Worm (Caenorhabditis elegans) whole organism, young adult: ENCODE data around the gene glb-15.

Experiments
- B0035.1 ChIP-seq: sonication (generic microtip); optimal IDR thresholded peaks from 2 replicates; lab custom pipeline; 2016; ENCODE audit warnings: missing genetic modification characterization, mild to moderate bottlenecking, missing compliant biosample characterization, missing genotype, missing genetic modification reagents
- B0336.3 ChIP-seq: fragments of 200-800 bp; sonication (Bioruptor generic); IDR thresholded peaks from 2 replicates; pipeline ENCODE4 v1.3.6; 2022; ENCODE audit warnings: missing genetic modification characterization, missing compliant biosample characterization
- C17E4.6 ChIP-seq: fragments of 200-800 bp; sonication (Bioruptor generic); IDR thresholded peaks from 2 replicates; pipeline ENCODE4 v1.3.6; 2022; ENCODE audit warnings: missing genetic modification reagents, missing genetic modification characterization, missing compliant biosample characterization
- D2030.7 ChIP-seq: fragments of 200-800 bp; sonication (Bioruptor generic); IDR thresholded peaks from 2 replicates; pipeline ENCODE4 v1.3.6; 2022; ENCODE audit warnings: missing genetic modification reagents, missing genetic modification characterization, missing compliant biosample characterization
- F23B12.7 ChIP-seq: sonication (generic microtip); optimal IDR thresholded peaks from 2 replicates; lab custom pipeline; 2017; ENCODE audit warnings: missing genetic modification characterization, mild to moderate bottlenecking, missing compliant biosample characterization, antibody characterized with exemption, moderate library complexity; ENCODE audit not compliant: insufficient read depth
- F37B4.10 ChIP-seq: fragments of 200-800 bp; sonication (Bioruptor generic); IDR thresholded peaks from 2 replicates; pipeline ENCODE4 v1.3.6; 2022; ENCODE audit warnings: missing genetic modification characterization, missing compliant biosample characterization
- F57A8.1 ChIP-seq: fragments of 200-800 bp; sonication (Bioruptor generic); optimal IDR thresholded peaks from 2 replicates; lab custom pipeline; 2018; ENCODE audit warnings: mild to moderate bottlenecking, missing genetic modification characterization, moderate library complexity, missing compliant biosample characterization
- K12H6.12 ChIP-seq: fragments of 200-800 bp; sonication (Bioruptor generic); optimal IDR thresholded peaks from 2 replicates; lab custom pipeline; 2018; ENCODE audit warnings: mild to moderate bottlenecking, missing genetic modification characterization, missing compliant biosample characterization
- Y53G8AR.9 ChIP-seq: fragments of 200-800 bp; sonication (Bioruptor generic); conservative IDR thresholded peaks from 2 replicates; pipeline ENCODE4 v1.3.6; 2022; ENCODE audit warnings: missing genetic modification reagents, missing genetic modification characterization, missing compliant biosample characterization
- Y67H2A.10 ChIP-seq: fragments of 200-800 bp; sonication (Bioruptor generic); conservative IDR thresholded peaks from 2 replicates; pipeline ENCODE4 v1.3.6; 2022; ENCODE audit warnings: missing genetic modification reagents, missing genetic modification characterization, missing compliant biosample characterization
- Y79H2A.3 ChIP-seq: fragments of 200-800 bp; sonication (Bioruptor generic); conservative IDR thresholded peaks from 2 replicates; pipeline ENCODE4 v1.3.6; 2022; ENCODE audit warnings: missing genetic modification reagents, missing genetic modification characterization, missing compliant biosample characterization
- akir-1 ChIP-seq: fragments of 200-800 bp; sonication (Bioruptor generic); optimal IDR thresholded peaks from 2 replicates; lab custom pipeline; 2018; ENCODE audit warnings: mild to moderate bottlenecking, missing genetic modification characterization, moderate library complexity, missing compliant biosample characterization
- ama-1 ChIP-seq, 3 experiments: fragments of 150-350 bp in 1 of 3; sonication (generic microtip) in 2 of 3; optimal IDR thresholded peaks; 2 replicates each; lab custom pipeline; 2014 to 2018; ENCODE audit warnings: missing biosample characterization in 2 of 3, missing genetic modification characterization in 2 of 3, missing genetic modification reagents in 2 of 3
- atf-7 ChIP-seq: sonication (generic microtip); optimal IDR thresholded peaks from 2 replicates; lab custom pipeline; 2017; ENCODE audit warnings: mild to moderate bottlenecking, missing genetic modification characterization, missing compliant biosample characterization
- bed-2 ChIP-seq: fragments of 200-800 bp; sonication (Bioruptor generic); IDR thresholded peaks from 2 replicates; pipeline ENCODE4 v1.3.6; 2022; ENCODE audit warnings: missing genetic modification reagents, missing genetic modification characterization, missing compliant biosample characterization
- ekl-4 ChIP-seq: fragments of 200-800 bp; sonication (Bioruptor generic); IDR thresholded peaks from 2 replicates; pipeline ENCODE4 v1.3.6; 2022; ENCODE audit warnings: missing genetic modification reagents, missing genetic modification characterization, missing compliant biosample characterization
- ets-4 ChIP-seq: fragments of 200-800 bp; sonication (Bioruptor generic); optimal IDR thresholded peaks from 2 replicates; lab custom pipeline; 2018; ENCODE audit warnings: mild to moderate bottlenecking, missing genetic modification characterization, missing compliant biosample characterization
- fkh-3 ChIP-seq: sonication (generic microtip); optimal IDR thresholded peaks from 2 replicates; lab custom pipeline; 2016; ENCODE audit warnings: mild to moderate bottlenecking, missing genetic modification characterization, missing compliant biosample characterization
- hrde-1 ChIP-seq: sonication (generic microtip); optimal IDR thresholded peaks from 2 replicates; lab custom pipeline; 2016; ENCODE audit warnings: missing genetic modification characterization, mild to moderate bottlenecking, missing compliant biosample characterization, moderate library complexity, missing genotype, missing genetic modification reagents, borderline replicate concordance
- lin-26 ChIP-seq: fragments of 200-800 bp; sonication (Bioruptor generic); IDR thresholded peaks from 2 replicates; pipeline ENCODE4 v1.3.6; 2022; ENCODE audit warnings: missing genetic modification reagents, missing genetic modification characterization, missing compliant biosample characterization
- lin-40 ChIP-seq: sonication (generic microtip); optimal IDR thresholded peaks from 2 replicates; lab custom pipeline; 2016; ENCODE audit warnings: missing genetic modification characterization, mild to moderate bottlenecking, missing compliant biosample characterization, missing genotype, missing genetic modification reagents
- lir-1 ChIP-seq: fragments of 200-800 bp; sonication (Bioruptor generic); conservative IDR thresholded peaks from 2 replicates; pipeline ENCODE4 v1.3.6; 2022; ENCODE audit warnings: missing genetic modification reagents, missing genetic modification characterization, missing compliant biosample characterization
- lsl-1 ChIP-seq: fragments of 200-800 bp; sonication (Bioruptor generic); optimal IDR thresholded peaks from 2 replicates; lab custom pipeline; 2018; ENCODE audit warnings: mild to moderate bottlenecking, missing genetic modification characterization, moderate library complexity, missing compliant biosample characterization
- nfya-2 ChIP-seq: fragments of 200-800 bp; sonication (Bioruptor generic); IDR thresholded peaks from 2 replicates; pipeline ENCODE4 v1.3.6; 2022; ENCODE audit warnings: missing genetic modification reagents, missing genetic modification characterization, missing compliant biosample characterization
- nhr-120 ChIP-seq: fragments of 200-800 bp; sonication (Bioruptor generic); IDR thresholded peaks from 2 replicates; pipeline ENCODE4 v1.3.6; 2022; ENCODE audit warnings: missing genetic modification characterization, missing compliant biosample characterization
- nhr-179 ChIP-seq: sonication (generic microtip); optimal IDR thresholded peaks from 2 replicates; lab custom pipeline; 2016; ENCODE audit warnings: mild to moderate bottlenecking, missing genetic modification characterization, missing compliant biosample characterization
- nhr-80 ChIP-seq: sonication (generic microtip); optimal IDR thresholded peaks from 2 replicates; lab custom pipeline; 2016; ENCODE audit warnings: missing genetic modification characterization, missing compliant biosample characterization
- pbrm-1 ChIP-seq: fragments of 200-800 bp; sonication (Bioruptor generic); IDR thresholded peaks from 2 replicates; pipeline ENCODE4 v1.3.6; 2022; ENCODE audit warnings: missing genetic modification reagents, missing genetic modification characterization, missing compliant biosample characterization
- pha-4 ChIP-seq: fragments of 150-350 bp; sonication (generic microtip); optimal IDR thresholded peaks from 2 replicates; lab custom pipeline; 2014; ENCODE audit warnings: missing biosample characterization, missing genetic modification reagents, missing genetic modification characterization
- rec-8 ChIP-seq, 2 experiments: sonication (generic microtip); optimal IDR thresholded peaks; 2 replicates each; lab custom pipeline; 2016; ENCODE audit warnings: mild to moderate bottlenecking in 2 of 2, missing genetic modification characterization in 2 of 2, missing genetic modification reagents in 2 of 2, missing genotype in 2 of 2, missing biosample characterization in 1 of 2, missing compliant biosample characterization in 1 of 2, moderate library complexity in 1 of 2
- rpc-1 ChIP-seq, 2 experiments: fragments of 150-350 bp in 1 of 2; sonication (generic microtip) in 1 of 2; optimal IDR thresholded peaks; 2 replicates each; lab custom pipeline; 2014 to 2018; ENCODE audit warnings: missing biosample characterization in 1 of 2, missing genetic modification characterization in 1 of 2, missing genetic modification reagents in 1 of 2, missing genotype in 1 of 2
- sdz-38 ChIP-seq: sonication (generic microtip); optimal IDR thresholded peaks from 2 replicates; lab custom pipeline; 2016; ENCODE audit warnings: missing genotype, missing genetic modification characterization, missing compliant biosample characterization
- snpc-1.1 ChIP-seq: sonication (generic microtip); optimal IDR thresholded peaks from 2 replicates; lab custom pipeline; 2017; ENCODE audit warnings: missing genetic modification characterization, mild to moderate bottlenecking, missing compliant biosample characterization, antibody characterized with exemption, moderate library complexity, missing genotype, missing genetic modification reagents; ENCODE audit not compliant: insufficient read depth
- snpc-1.3 ChIP-seq: sonication (generic microtip); optimal IDR thresholded peaks from 2 replicates; lab custom pipeline; 2017; ENCODE audit warnings: missing genetic modification characterization, mild to moderate bottlenecking, missing compliant biosample characterization, antibody characterized with exemption, moderate library complexity, missing genotype, missing genetic modification reagents; ENCODE audit not compliant: insufficient read depth
- somi-1 ChIP-seq: fragments of 200-800 bp; sonication (Bioruptor generic); optimal IDR thresholded peaks from 2 replicates; lab custom pipeline; 2018; ENCODE audit warnings: mild to moderate bottlenecking, missing genetic modification characterization, missing compliant biosample characterization
- tbp1 ChIP-seq: fragments of 200-800 bp; sonication (Bioruptor generic); optimal IDR thresholded peaks from 2 replicates; lab custom pipeline; 2018; ENCODE audit warnings: mild to moderate bottlenecking, missing genetic modification characterization, missing compliant biosample characterization
- ztf-25 ChIP-seq: fragments of 200-800 bp; sonication (Bioruptor generic); IDR thresholded peaks from 2 replicates; pipeline ENCODE4 v1.3.6; 2022; ENCODE audit warnings: missing genetic modification reagents, missing genetic modification characterization, missing compliant biosample characterization
- ztf-26 ChIP-seq: sonication (generic microtip); optimal IDR thresholded peaks from 2 replicates; lab custom pipeline; 2017; ENCODE audit warnings: missing genetic modification characterization, missing compliant biosample characterization

Gene glb-15

ce11 chrV:11572803-11573490 is 45.1 kb downstream of the glb-15 start, which contains the start of the genes H12C20.7 and nhr-68 (continued):
- TF ChIP-seq nhr-80 (tag; lab: Kevin White, UChicago) (peak; percentile 98), lir-1 (GFP tag; lab: Robert Waterston, UW) (no peak), C17E4.6 (GFP tag; lab: Robert Waterston, UW) (no peak), pbrm-1 (GFP tag; lab: Robert Waterston, UW) (peak; percentile 72; the same call in 1 of the 2 replicates), B0035.1 (tag; lab: Kevin White, UChicago) (peak; percentile 29), Y67H2A.10 (GFP tag; lab: Robert Waterston, UW) (no peak), nfya-2 (no peak), ekl-4 (GFP tag; lab: Robert Waterston, UW) (0 out of 2 replicates have a peak, but pooled peaks have one; percentile 37), atf-7 (peak; percentile 95), lin-40 (tag; lab: Kevin White, UChicago) (peak; percentile 95), F23B12.7 (tag; lab: Kevin White, UChicago) (no peak), ama-1 (optimal IDR thresholded peaks at IDR 0.05; lab: Kevin White, UChicago) (no peak), ama-1 (GFP tag; optimal IDR thresholded peaks at IDR 0.05; lab: Kevin White, UChicago) (no peak), pha-4 (tag; lab: Kevin White, UChicago) (peak; percentile 43), ets-4 (GFP tag; lab: Kevin White, UChicago) (peak; percentile 2), rec-8 (tag; optimal IDR thresholded peaks at IDR 0.05; lab: Kevin White, UChicago) (no peak), K12H6.12 (tag; lab: Kevin White, UChicago) (peak; percentile 27), F57A8.1 (GFP tag; lab: Kevin White, UChicago) (no peak), snpc-1.1 (tag; lab: Kevin White, UChicago) (no peak), somi-1 (GFP tag; lab: Kevin White, UChicago) (peak; percentile 97), sdz-38 (tag; lab: Kevin White, UChicago) (no peak), ztf-25 (GFP tag; lab: Robert Waterston, UW) (no peak), Y53G8AR.9 (GFP tag; lab: Robert Waterston, UW) (0 out of 2 replicates have a peak, but pooled peaks have one; percentile 13), rpc-1 (optimal IDR thresholded peaks at IDR 0.05; lab: Kevin White, UChicago) (no peak), rpc-1 (tag; optimal IDR thresholded peaks at IDR 0.05; lab: Kevin White, UChicago) (no peak), nhr-179 (tag; lab: Kevin White, UChicago) (no peak), akir-1 (peak; percentile 42), hrde-1 (no peak), ztf-26 (tag; lab: Kevin White, UChicago) (peak; percentile 97), Y79H2A.3 (0 out of 2 replicates have a peak, but pooled peaks have one; percentile 27), lin-26 (GFP tag; lab: Robert Waterston, UW) (peak; percentile 51; the same call in 1 of the 2 replicates), B0336.3 (GFP tag; lab: Robert Waterston, UW) (peak; percentile 83; the same call in 1 of the 2 replicates), snpc-1.3 (tag; lab: Kevin White, UChicago) (no peak), F37B4.10 (GFP tag; lab: Robert Waterston, UW) (no peak), bed-2 (no peak), fkh-3 (tag; lab: Kevin White, UChicago) (no peak)

DNA sequence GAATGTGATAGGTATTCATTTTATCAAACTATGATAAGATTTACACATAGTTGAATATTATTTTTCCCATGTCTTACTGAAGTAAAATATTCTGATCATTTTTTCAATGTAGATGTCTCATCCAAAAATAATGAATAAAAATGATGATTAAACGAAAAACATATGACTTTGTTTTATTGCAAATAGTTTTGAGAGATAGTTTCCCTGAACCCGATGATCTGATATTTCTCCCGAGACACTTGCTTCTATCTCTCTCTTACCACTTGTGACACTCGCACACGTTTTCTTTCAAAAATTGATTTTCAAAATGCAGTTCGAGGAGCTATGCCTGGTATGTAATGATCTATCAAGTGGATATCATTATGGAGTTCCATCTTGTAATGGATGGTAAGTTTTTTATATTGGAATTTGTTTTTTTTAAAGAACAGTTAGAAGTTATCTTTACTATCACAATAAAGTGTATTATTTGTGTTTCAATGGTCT is 47.9 kb downstream of the glb-15 start, which contains the start of the genes nhr-101 and pms-2:
Gene nhr-101 (plus strand): TSS at position 308 of the 483 bp plus-strand sequence.
Gene pms-2 (minus strand): TSS at position 433 of the 483 bp plus-strand sequence.
- no peak for TF ChIP-seq tbp1 (GFP tag; lab: Kevin White, UChicago)
- no peak for TF ChIP-seq lir-1 (GFP tag; lab: Robert Waterston, UW)
- no peak for TF ChIP-seq lsl-1 (GFP tag; lab: Kevin White, UChicago)
- TF ChIP-seq nhr-120, result no peak
- no peak for TF ChIP-seq D2030.7
- peak; percentile 5 for TF ChIP-seq nhr-80 (tag; lab: Kevin White, UChicago)
- TF ChIP-seq, all 124 proteins: peak for 1
